Fruit fly (Drosophila melanogaster) whole organism, embryonic: ENCODE results near the gene CG3598.
A peak's percentile ranks its signal among the peaks of the same experiment; 100 is the strongest.

Experiments
- BtbVII ChIP-seq: fragments of 200-800 bp; sonication (Bioruptor generic); optimal IDR thresholded peaks from 3 replicates; lab custom pipeline; 2017; ENCODE audit warnings: missing biosample characterization, mild to moderate bottlenecking, missing genetic modification characterization
- CG10267 ChIP-seq: fragments of 200-800 bp; sonication (Bioruptor generic); optimal IDR thresholded peaks from 2 replicates; lab custom pipeline; 2018; ENCODE audit warnings: missing biosample characterization, mild to moderate bottlenecking, missing genetic modification characterization, moderate library complexity
- CG10462 ChIP-seq: fragments of 200-800 bp; sonication (Bioruptor generic); optimal IDR thresholded peaks from 2 replicates; lab custom pipeline; 2016; ENCODE audit warnings: missing biosample characterization, missing genetic modification characterization
- CG10979 ChIP-seq: fragments of 200-800 bp; sonication (Bioruptor generic); optimal IDR thresholded peaks from 2 replicates; lab custom pipeline; 2018; ENCODE audit warnings: missing biosample characterization, mild to moderate bottlenecking, missing genetic modification characterization, moderate library complexity
- CG11504 ChIP-seq: fragments of 200-800 bp; sonication (Bioruptor generic); optimal IDR thresholded peaks from 3 replicates; lab custom pipeline; 2019; ENCODE audit warnings: missing biosample characterization, mild to moderate bottlenecking, missing genetic modification characterization, moderate library complexity
- CG12769 ChIP-seq: fragments of 200-800 bp; sonication (Bioruptor generic); optimal IDR thresholded peaks from 2 replicates; lab custom pipeline; 2019; ENCODE audit warnings: missing biosample characterization, mild to moderate bottlenecking, missing genetic modification characterization, moderate library complexity
- CG13123 ChIP-seq: fragments of 200-800 bp; sonication (Bioruptor generic); optimal IDR thresholded peaks from 2 replicates; lab custom pipeline; 2016; ENCODE audit warnings: missing biosample characterization, missing genetic modification characterization
- CG13287 ChIP-seq: fragments of 200-800 bp; sonication (Bioruptor generic); IDR thresholded peaks from 2 replicates; pipeline ENCODE4 v1.3.6; 2022; ENCODE audit warnings: missing biosample characterization, missing genetic modification characterization; ENCODE audit not compliant: partially characterized antibody
- CG1647 ChIP-seq: fragments of 200-800 bp; sonication (Bioruptor generic); optimal IDR thresholded peaks from 3 replicates; lab custom pipeline; 2016; ENCODE audit warnings: missing biosample characterization, missing genetic modification characterization
- CG17328 ChIP-seq: fragments of 200-800 bp; sonication (Bioruptor generic); IDR thresholded peaks from 2 replicates; pipeline ENCODE4 v1.3.6; 2022; ENCODE audit warnings: missing biosample characterization, missing genetic modification characterization
- CG18476 ChIP-seq: fragments of 200-800 bp; sonication (Bioruptor generic); optimal IDR thresholded peaks from 2 replicates; lab custom pipeline; 2016; ENCODE audit warnings: missing biosample characterization, mild to moderate bottlenecking, missing genetic modification characterization
- CG30403 ChIP-seq: fragments of 200-800 bp; sonication (Bioruptor generic); optimal IDR thresholded peaks from 3 replicates; lab custom pipeline; 2016; ENCODE audit warnings: missing biosample characterization, missing genetic modification characterization
- CG3065 ChIP-seq: fragments of 200-800 bp; sonication (Bioruptor generic); optimal IDR thresholded peaks from 2 replicates; lab custom pipeline; 2016; ENCODE audit warnings: missing biosample characterization, missing genetic modification characterization
- CG32772 ChIP-seq: fragments of 200-800 bp; sonication (Bioruptor generic); IDR thresholded peaks from 2 replicates; pipeline ENCODE4 v1.3.6; 2022; ENCODE audit warnings: missing biosample characterization, missing genetic modification characterization
- CG34224 ChIP-seq: fragments of 200-800 bp; sonication (Bioruptor generic); IDR thresholded peaks from 3 replicates; pipeline ENCODE4 v1.3.6; 2022; ENCODE audit warnings: missing biosample characterization, missing genetic modification characterization; ENCODE audit not compliant: partially characterized antibody
- CG4820 ChIP-seq: fragments of 200-800 bp; sonication (Bioruptor generic); optimal IDR thresholded peaks from 3 replicates; lab custom pipeline; 2016; ENCODE audit warnings: missing biosample characterization, missing genetic modification characterization
- CG6791 ChIP-seq: fragments of 200-800 bp; sonication (Bioruptor generic); IDR thresholded peaks from 3 replicates; pipeline ENCODE4 v1.3.6; 2022; ENCODE audit warnings: missing biosample characterization, missing genetic modification characterization; ENCODE audit not compliant: partially characterized antibody
- CTCF ChIP-seq: fragments of 200-800 bp; sonication (Bioruptor generic); optimal IDR thresholded peaks from 2 replicates; lab custom pipeline; 2017; ENCODE audit warnings: missing biosample characterization, mild to moderate bottlenecking, missing genetic modification characterization, moderate library complexity
- Dll ChIP-seq: fragments of 200-800 bp; sonication (Bioruptor generic); IDR thresholded peaks from 4 replicates; pipeline ENCODE4 v1.3.6; 2022; ENCODE audit warnings: missing biosample characterization, missing genetic modification characterization; ENCODE audit not compliant: partially characterized antibody
- Doc3 ChIP-seq: fragments of 200-800 bp; sonication (Bioruptor generic); IDR thresholded peaks from 3 replicates; pipeline ENCODE4 v1.3.6; 2022; ENCODE audit warnings: missing biosample characterization, missing genetic modification characterization; ENCODE audit not compliant: partially characterized antibody
- Dp ChIP-seq: fragments of 200-800 bp; sonication (Bioruptor generic); optimal IDR thresholded peaks from 2 replicates; lab custom pipeline; 2018; ENCODE audit warnings: missing biosample characterization, mild to moderate bottlenecking, missing genetic modification characterization, moderate library complexity
- Dref ChIP-seq: fragments of 200-800 bp; sonication (Bioruptor generic); IDR thresholded peaks from 2 replicates; pipeline ENCODE4 v1.3.6; 2022; ENCODE audit warnings: missing biosample characterization, missing genetic modification characterization
- HmgZ ChIP-seq: fragments of 200-800 bp; sonication (Bioruptor generic); optimal IDR thresholded peaks from 2 replicates; lab custom pipeline; 2018; ENCODE audit warnings: missing biosample characterization, mild to moderate bottlenecking, missing genetic modification characterization
- Hr3 ChIP-seq: fragments of 200-800 bp; sonication (Bioruptor generic); optimal IDR thresholded peaks from 3 replicates; lab custom pipeline; 2016; ENCODE audit warnings: missing biosample characterization, missing genetic modification characterization
- Hsf ChIP-seq: fragments of 200-800 bp; sonication (Bioruptor generic); optimal IDR thresholded peaks from 3 replicates; lab custom pipeline; 2016; ENCODE audit warnings: missing biosample characterization, missing genetic modification characterization
- Lhr ChIP-seq: fragments of 200-800 bp; sonication (Bioruptor generic); optimal IDR thresholded peaks from 3 replicates; lab custom pipeline; 2017; ENCODE audit warnings: mild to moderate bottlenecking, missing biosample characterization, missing genetic modification reagents, missing genetic modification characterization
- Med ChIP-seq: fragments of 200-800 bp; sonication (Bioruptor generic); peaks from one replicate; lab custom pipeline; 2016; ENCODE audit warnings: missing biosample characterization, missing genetic modification characterization, mild to moderate bottlenecking, inconsistent platforms, moderate library complexity
- Meics ChIP-seq: fragments of 200-800 bp; sonication (Bioruptor generic); optimal IDR thresholded peaks from 2 replicates; lab custom pipeline; 2017; ENCODE audit warnings: missing biosample characterization, mild to moderate bottlenecking, missing genetic modification characterization
- Myb ChIP-seq: fragments of 200-800 bp; sonication (Bioruptor generic); optimal IDR thresholded peaks from 2 replicates; lab custom pipeline; 2016; ENCODE audit warnings: missing biosample characterization, missing genetic modification characterization
- Rx ChIP-seq: fragments of 200-800 bp; sonication (Bioruptor generic); IDR thresholded peaks from 2 replicates; pipeline ENCODE4 v1.3.6; 2022; ENCODE audit warnings: missing biosample characterization, missing genetic modification characterization
- Scr ChIP-seq: fragments of 200-800 bp; sonication (Bioruptor generic); IDR thresholded peaks from 2 replicates; pipeline ENCODE4 v1.3.6; 2022; ENCODE audit warnings: missing biosample characterization, missing genetic modification characterization; ENCODE audit not compliant: partially characterized antibody
- ara ChIP-seq: fragments of 200-800 bp; sonication (Bioruptor generic); IDR thresholded peaks from 2 replicates; pipeline ENCODE4 v1.3.6; 2022; ENCODE audit warnings: missing biosample characterization, missing genetic modification characterization
- bbx ChIP-seq: fragments of 200-800 bp; sonication (Bioruptor generic); IDR thresholded peaks from 2 replicates; pipeline ENCODE4 v1.3.6; 2022; ENCODE audit warnings: missing biosample characterization, missing genetic modification characterization; ENCODE audit not compliant: partially characterized antibody
- cas ChIP-seq: fragments of 200-800 bp; sonication (Bioruptor generic); IDR thresholded peaks from 2 replicates; pipeline ENCODE4 v1.3.6; 2022; ENCODE audit warnings: missing biosample characterization, missing genetic modification characterization
- chif ChIP-seq, 2 experiments: fragments of 200-800 bp; sonication (Bioruptor generic); optimal IDR thresholded peaks; 3 replicates each; lab custom pipeline; 2016; ENCODE audit warnings: missing biosample characterization in 2 of 2, missing genetic modification characterization in 2 of 2
- esg ChIP-seq: fragments of 200-800 bp; sonication (Bioruptor generic); conservative IDR thresholded peaks from 2 replicates; pipeline ENCODE4 v1.3.6; 2022; ENCODE audit warnings: missing biosample characterization, missing genetic modification characterization
- eve ChIP-seq, 2 experiments: fragments of >200 bp; optimal IDR thresholded peaks; 2 replicates each; lab custom pipeline; 2017; ENCODE audit warnings: missing biosample characterization in 2 of 2, missing genetic modification characterization in 2 of 2
- inv ChIP-seq: fragments of 200-800 bp; sonication (Bioruptor generic); IDR thresholded peaks from 2 replicates; pipeline ENCODE4 v1.3.6; 2022; ENCODE audit warnings: missing biosample characterization, missing genetic modification characterization; ENCODE audit not compliant: partially characterized antibody
- kah ChIP-seq: fragments of 200-800 bp; sonication (Bioruptor generic); optimal IDR thresholded peaks from 2 replicates; lab custom pipeline; 2018; ENCODE audit warnings: missing biosample characterization, mild to moderate bottlenecking, missing genetic modification characterization
- pan ChIP-seq, 4 experiments: fragments of >200 bp in 3 of 4; fragments of 200-800 bp in 1 of 4; sonication (Bioruptor generic) in 1 of 4; optimal IDR thresholded peaks in 3 of 4; IDR thresholded peaks in 1 of 4; 2 replicates each; pipeline versions ENCODE4 v1.3.6 to Lab custom; 2017 to 2022; ENCODE audit warnings: missing biosample characterization in 2 of 4, missing genetic modification characterization in 2 of 4, mixed read lengths in 1 of 4
- pho ChIP-seq: fragments of 200-800 bp; sonication (Bioruptor generic); optimal IDR thresholded peaks from 2 replicates; lab custom pipeline; 2016; ENCODE audit warnings: missing biosample characterization, missing genetic modification characterization
- pnt ChIP-seq: fragments of 200-800 bp; sonication (Bioruptor generic); optimal IDR thresholded peaks from 3 replicates; lab custom pipeline; 2016; ENCODE audit warnings: missing biosample characterization, missing genetic modification characterization
- pzg ChIP-seq: fragments of 200-800 bp; sonication (Bioruptor generic); optimal IDR thresholded peaks from 3 replicates; lab custom pipeline; 2018; ENCODE audit warnings: missing biosample characterization, mild to moderate bottlenecking, missing genetic modification characterization, moderate library complexity
- sug ChIP-seq: fragments of 200-800 bp; optimal IDR thresholded peaks from 2 replicates; lab custom pipeline; 2019; ENCODE audit warnings: missing biosample characterization, mild to moderate bottlenecking, missing genetic modification characterization, moderate library complexity
- tap ChIP-seq: fragments of 200-800 bp; optimal IDR thresholded peaks from 3 replicates; lab custom pipeline; 2019; ENCODE audit warnings: missing biosample characterization, mild to moderate bottlenecking, missing genetic modification characterization, moderate library complexity
- tio ChIP-seq: fragments of 200-800 bp; sonication (Bioruptor generic); optimal IDR thresholded peaks from 2 replicates; lab custom pipeline; 2017; ENCODE audit warnings: missing biosample characterization, missing genetic modification characterization, inconsistent platforms
- tll ChIP-seq, 2 experiments: fragments of 200-800 bp in 1 of 2; fragments of >200 bp in 1 of 2; sonication (Bioruptor generic) in 1 of 2; optimal IDR thresholded peaks; 2 replicates each; lab custom pipeline; 2017 to 2019; ENCODE audit warnings: missing biosample characterization in 2 of 2, missing genetic modification characterization in 2 of 2, mild to moderate bottlenecking in 1 of 2, moderate library complexity in 1 of 2
- trem ChIP-seq: fragments of 200-800 bp; optimal IDR thresholded peaks from 3 replicates; lab custom pipeline; 2019; ENCODE audit warnings: missing biosample characterization, mild to moderate bottlenecking, missing genetic modification characterization, moderate library complexity
- usp ChIP-seq: fragments of >200 bp; optimal IDR thresholded peaks from 2 replicates; lab custom pipeline; 2017; ENCODE audit warnings: missing biosample characterization, missing genetic modification characterization
- vnd ChIP-seq: fragments of 200-800 bp; sonication (Bioruptor generic); IDR thresholded peaks from 3 replicates; pipeline ENCODE4 v1.3.6; 2022; ENCODE audit warnings: missing biosample characterization, missing genetic modification characterization; ENCODE audit not compliant: partially characterized antibody

Gene CG3598

DNA sequence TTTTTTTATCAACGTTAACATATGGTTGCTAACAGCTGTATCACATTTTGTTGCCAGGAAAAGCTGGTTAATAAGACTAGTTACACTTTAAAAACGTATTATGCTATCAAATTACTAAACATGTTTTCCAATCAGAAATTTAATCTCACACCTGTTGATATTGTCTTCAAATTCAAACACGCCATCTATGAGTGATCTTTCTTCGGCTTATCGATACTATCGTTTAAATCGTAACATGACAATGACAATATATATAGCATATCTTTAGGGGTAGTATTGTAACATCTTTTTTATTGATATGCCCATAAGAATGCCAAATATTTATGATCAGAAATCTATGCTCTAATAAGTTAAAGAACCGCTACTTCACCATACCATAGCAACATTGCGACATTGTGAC is 12.3 kb downstream of the CG3598 start (continued):
- TF ChIP-seq CG3065 (GFP tag; lab: Kevin White, UChicago) (no peak), tap (peak; percentile 28), CG6791 (GFP tag; lab: Robert Waterston, UW) (peak; percentile 72), Dll (GFP tag; lab: Robert Waterston, UW) (peak; percentile 73), sug (tag; lab: Kevin White, UChicago) (peak; percentile 1), CG1647 (GFP tag; lab: Kevin White, UChicago) (no peak), Hsf (GFP tag; lab: Kevin White, UChicago) (no peak), bbx (GFP tag; lab: Robert Waterston, UW) (peak; percentile 80), ara (GFP tag; lab: Robert Waterston, UW) (no peak), CG11504 (tag; lab: Kevin White, UChicago) (peak; percentile 95), Dp (GFP tag; lab: Kevin White, UChicago) (peak; percentile 13), Lhr (GFP tag; lab: Kevin White, UChicago) (peak; percentile 3), Scr (peak; percentile 76), vnd (GFP tag; lab: Robert Waterston, UW) (peak; percentile 41; the same call in 1 of the 3 replicates), Meics (no peak), kah (GFP tag; lab: Kevin White, UChicago) (peak; percentile 97), CG13287 (GFP tag; lab: Robert Waterston, UW) (peak; percentile 83), CG10979 (tag; lab: Kevin White, UChicago) (peak; percentile 53), CTCF (peak; percentile 94), trem (tag; lab: Kevin White, UChicago) (peak; percentile 31), Dref (GFP tag; lab: Robert Waterston, UW) (peak; percentile 48), CG10267 (peak; percentile 7), inv (GFP tag; lab: Robert Waterston, UW) (peak; percentile 44; the same call in 1 of the 2 replicates), Myb (GFP tag; lab: Kevin White, UChicago) (no peak), pnt (no peak), CG18476 (GFP tag; lab: Kevin White, UChicago) (no peak), HmgZ (tag; lab: Kevin White, UChicago) (peak; percentile 26), eve (GFP tag; optimal IDR thresholded peaks at IDR 0.05; lab: Kevin White, UChicago) (no peak), pzg (GFP tag; lab: Kevin White, UChicago) (peak; percentile 7), Doc3 (GFP tag; lab: Robert Waterston, UW) (peak; percentile 54; the same call in 2 of the 3 replicates), CG34224 (GFP tag; lab: Robert Waterston, UW) (peak; percentile 62; the same call in 2 of the 3 replicates), chif (GFP tag; optimal IDR thresholded peaks at IDR 0.05; lab: Kevin White, UChicago) (no peak), Med (GFP tag; lab: Kevin White, UChicago) (peak; percentile 62)

DNA sequence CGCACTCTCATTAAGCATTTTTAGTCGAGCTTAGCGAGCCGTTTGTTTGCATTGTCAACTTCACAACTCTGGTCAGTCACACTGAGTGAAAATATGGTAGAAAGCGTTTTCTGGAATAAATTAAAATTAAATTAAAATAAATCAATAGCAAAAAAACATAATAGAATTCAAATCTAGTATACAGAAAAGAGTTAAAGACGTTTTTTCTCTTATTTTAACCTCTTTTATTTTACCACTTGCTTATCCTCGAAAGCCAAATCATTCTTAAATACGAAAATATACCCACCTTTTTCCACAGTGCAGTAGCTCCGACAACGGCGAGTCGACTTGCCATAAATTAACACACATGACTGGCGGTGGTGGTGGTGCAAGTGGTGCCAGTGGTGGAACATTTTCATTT is 14.8 kb downstream of the CG3598 start:
- TF ChIP-seq tio (GFP tag; lab: Kevin White, UChicago) (no peak), CG34224 (GFP tag; lab: Robert Waterston, UW) (no peak), CG32772 (GFP tag; lab: Robert Waterston, UW) (0 out of 2 replicates have a peak, but pooled peaks have one; percentile 18), CG12769 (tag; lab: Kevin White, UChicago) (no peak), BtbVII (no peak), usp (GFP tag; lab: Kevin White, UChicago) (no peak), CG30403 (GFP tag; lab: Kevin White, UChicago) (peak; percentile 10), tll (GFP tag; optimal IDR thresholded peaks at IDR 0.05; lab: Kevin White, UChicago) (no peak), pan (optimal IDR thresholded peaks at IDR 0.05; lab: Kevin White, UChicago) (no peak), pan (GFP tag; optimal IDR thresholded peaks at IDR 0.05 in 1 of 2, IDR thresholded peaks at IDR 0.05 in 1 of 2) (no peak), esg (GFP tag; lab: Robert Waterston, UW) (no peak), Rx (GFP tag; lab: Robert Waterston, UW) (no peak), cas (GFP tag; lab: Robert Waterston, UW) (no peak), CG10462 (GFP tag; lab: Kevin White, UChicago) (no peak), CG4820 (GFP tag; lab: Kevin White, UChicago) (no peak), CG13123 (GFP tag; lab: Kevin White, UChicago) (no peak), CG17328 (GFP tag; lab: Robert Waterston, UW) (no peak), Hr3 (GFP tag; lab: Kevin White, UChicago) (no peak), pho (no peak)
